Fruit fly (Drosophila melanogaster) whole organism, embryonic: ENCODE measurements around the gene CG32488.
A peak's percentile ranks its signal among the peaks of the same experiment; 100 is the strongest.

Source experiments
- Bgb ChIP-seq: fragments of 200-800 bp; sonication (Bioruptor generic); IDR thresholded peaks from 2 replicates; pipeline ENCODE4 v1.3.6; 2022; ENCODE audit warnings: missing biosample characterization, missing genetic modification characterization; ENCODE audit not compliant: partially characterized antibody
- CG10321 ChIP-seq: fragments of 200-800 bp; sonication (Bioruptor generic); IDR thresholded peaks from 2 replicates; pipeline ENCODE4 v1.3.6; 2022; ENCODE audit warnings: missing biosample characterization, missing genetic modification characterization
- CG11560 ChIP-seq: fragments of 200-800 bp; sonication (Bioruptor generic); IDR thresholded peaks from 3 replicates; pipeline ENCODE4 v1.3.6; 2022; ENCODE audit warnings: missing biosample characterization, missing genetic modification characterization
- CG11696 ChIP-seq: fragments of 200-800 bp; sonication (Bioruptor generic); IDR thresholded peaks from 2 replicates; pipeline ENCODE4 v1.3.6; 2022; ENCODE audit warnings: missing biosample characterization, missing genetic modification characterization
- CG13287 ChIP-seq: fragments of 200-800 bp; sonication (Bioruptor generic); IDR thresholded peaks from 2 replicates; pipeline ENCODE4 v1.3.6; 2022; ENCODE audit warnings: missing biosample characterization, missing genetic modification characterization; ENCODE audit not compliant: partially characterized antibody
- CG14050 ChIP-seq: fragments of 200-800 bp; sonication (Bioruptor generic); IDR thresholded peaks from 3 replicates; pipeline ENCODE4 v1.3.6; 2022; ENCODE audit warnings: missing biosample characterization, missing genetic modification characterization
- CG15011 ChIP-seq: fragments of 200-800 bp; sonication (Bioruptor generic); optimal IDR thresholded peaks from 3 replicates; lab custom pipeline; 2018; ENCODE audit warnings: missing biosample characterization, mild to moderate bottlenecking, missing genetic modification characterization
- CG1529 ChIP-seq: fragments of 200-800 bp; sonication (Bioruptor generic); optimal IDR thresholded peaks from 3 replicates; lab custom pipeline; 2018; ENCODE audit warnings: missing biosample characterization, missing genetic modification characterization
- CG16863 ChIP-seq: fragments of 200-800 bp; sonication (Bioruptor generic); optimal IDR thresholded peaks from 3 replicates; lab custom pipeline; 2016; ENCODE audit warnings: missing biosample characterization, missing genetic modification characterization
- CG17359 ChIP-seq: fragments of 200-800 bp; sonication (Bioruptor generic); optimal IDR thresholded peaks from 3 replicates; lab custom pipeline; 2018; ENCODE audit warnings: missing biosample characterization, mild to moderate bottlenecking, missing genetic modification characterization, moderate library complexity
- CG2120 ChIP-seq: fragments of 200-800 bp; sonication (Bioruptor generic); optimal IDR thresholded peaks from 3 replicates; lab custom pipeline; 2016; ENCODE audit warnings: missing biosample characterization, missing genetic modification characterization
- CG2678 ChIP-seq: fragments of 200-800 bp; sonication (Bioruptor generic); optimal IDR thresholded peaks from 3 replicates; lab custom pipeline; 2019; ENCODE audit warnings: missing biosample characterization, mild to moderate bottlenecking, missing genetic modification characterization, moderate library complexity
- CG2875 ChIP-seq: fragments of 200-800 bp; sonication (Bioruptor generic); optimal IDR thresholded peaks from 2 replicates; lab custom pipeline; 2017; ENCODE audit warnings: missing biosample characterization, mild to moderate bottlenecking, missing genetic modification characterization, missing genetic modification reagents
- CG2889 ChIP-seq: fragments of 200-800 bp; sonication (Bioruptor generic); IDR thresholded peaks from 3 replicates; pipeline ENCODE4 v1.3.6; 2022; ENCODE audit warnings: missing biosample characterization, missing genetic modification characterization
- CG31365 ChIP-seq: fragments of 200-800 bp; sonication (Bioruptor generic); optimal IDR thresholded peaks from 2 replicates; lab custom pipeline; 2018; ENCODE audit warnings: missing biosample characterization, mild to moderate bottlenecking, missing genetic modification characterization
- CG31388 ChIP-seq: fragments of 200-800 bp; sonication (Bioruptor generic); optimal IDR thresholded peaks from 2 replicates; lab custom pipeline; 2016; ENCODE audit warnings: missing biosample characterization, missing genetic modification characterization
- CG6791 ChIP-seq: fragments of 200-800 bp; sonication (Bioruptor generic); IDR thresholded peaks from 3 replicates; pipeline ENCODE4 v1.3.6; 2022; ENCODE audit warnings: missing biosample characterization, missing genetic modification characterization; ENCODE audit not compliant: partially characterized antibody
- CG7271 ChIP-seq: fragments of 200-800 bp; sonication (Bioruptor generic); optimal IDR thresholded peaks from 2 replicates; lab custom pipeline; 2018; ENCODE audit warnings: missing biosample characterization, mild to moderate bottlenecking, missing genetic modification characterization, moderate library complexity
- CG9932 ChIP-seq: fragments of 200-800 bp; sonication (Bioruptor generic); IDR thresholded peaks from 2 replicates; pipeline ENCODE4 v1.3.6; 2022; ENCODE audit warnings: missing biosample characterization, missing genetic modification characterization
- Chrac-16 ChIP-seq: fragments of 200-800 bp; sonication (Bioruptor generic); optimal IDR thresholded peaks from 3 replicates; lab custom pipeline; 2016; ENCODE audit warnings: missing biosample characterization, missing genetic modification characterization
- Dad ChIP-seq: fragments of 200-800 bp; sonication (Bioruptor generic); optimal IDR thresholded peaks from 3 replicates; lab custom pipeline; 2016; ENCODE audit warnings: missing biosample characterization, missing genetic modification characterization
- Dref ChIP-seq: fragments of 200-800 bp; sonication (Bioruptor generic); IDR thresholded peaks from 2 replicates; pipeline ENCODE4 v1.3.6; 2022; ENCODE audit warnings: missing biosample characterization, missing genetic modification characterization
- HLH54F ChIP-seq: fragments of 200-800 bp; sonication (Bioruptor generic); optimal IDR thresholded peaks from 3 replicates; lab custom pipeline; 2016; ENCODE audit warnings: missing biosample characterization, missing genetic modification characterization
- Hmr ChIP-seq: fragments of 200-800 bp; sonication (Bioruptor generic); optimal IDR thresholded peaks from 3 replicates; lab custom pipeline; 2017; ENCODE audit warnings: mild to moderate bottlenecking, missing biosample characterization, missing genetic modification reagents, missing genetic modification characterization
- NK7.1 ChIP-seq: fragments of 200-800 bp; sonication (Bioruptor generic); optimal IDR thresholded peaks from 3 replicates; lab custom pipeline; 2016; ENCODE audit warnings: missing biosample characterization, missing genetic modification characterization
- Sox100B ChIP-seq: fragments of 200-800 bp; sonication (Bioruptor generic); optimal IDR thresholded peaks from 3 replicates; lab custom pipeline; 2018; ENCODE audit warnings: missing biosample characterization, mild to moderate bottlenecking, missing genetic modification characterization
- chif ChIP-seq, 2 experiments: fragments of 200-800 bp; sonication (Bioruptor generic); optimal IDR thresholded peaks; 3 replicates each; lab custom pipeline; 2016; ENCODE audit warnings: missing biosample characterization in 2 of 2, missing genetic modification characterization in 2 of 2
- dpn ChIP-seq, 2 experiments: fragments of 200-800 bp; sonication (Bioruptor generic); optimal IDR thresholded peaks; 3 replicates each; lab custom pipeline; 2016; ENCODE audit warnings: missing biosample characterization in 2 of 2, missing genetic modification characterization in 2 of 2
- fru ChIP-seq: fragments of >200 bp; optimal IDR thresholded peaks from 2 replicates; lab custom pipeline; 2017
- gem ChIP-seq: fragments of 200-800 bp; sonication (Bioruptor generic); optimal IDR thresholded peaks from 2 replicates; lab custom pipeline; 2019; ENCODE audit warnings: missing biosample characterization, mild to moderate bottlenecking, missing genetic modification characterization, moderate library complexity
- gfzf ChIP-seq: fragments of 200-800 bp; sonication (Bioruptor generic); optimal IDR thresholded peaks from 2 replicates; lab custom pipeline; 2016; ENCODE audit warnings: missing biosample characterization, mild to moderate bottlenecking, missing genetic modification characterization, moderate library complexity
- h ChIP-seq: fragments of >200 bp; optimal IDR thresholded peaks from 2 replicates; lab custom pipeline; 2017
- hkb ChIP-seq, 2 experiments: fragments of 200-800 bp in 1 of 2; fragments of >200 bp in 1 of 2; sonication (Bioruptor generic) in 1 of 2; IDR thresholded peaks in 1 of 2; optimal IDR thresholded peaks in 1 of 2; 2 replicates each; pipeline versions ENCODE4 v1.3.6 to Lab custom; 2017 to 2022; ENCODE audit warnings: missing biosample characterization in 1 of 2, missing genetic modification characterization in 1 of 2
- lola ChIP-seq, 3 experiments: fragments of >200 bp in 2 of 3; fragments of 200-800 bp in 1 of 3; sonication (Bioruptor generic) in 1 of 3; optimal IDR thresholded peaks; 2 replicates each; lab custom pipeline; 2017 to 2019; ENCODE audit warnings: missing biosample characterization in 3 of 3, missing genetic modification characterization in 3 of 3, mild to moderate bottlenecking in 1 of 3, moderate library complexity in 1 of 3
- luna ChIP-seq: fragments of 200-800 bp; sonication (Bioruptor generic); optimal IDR thresholded peaks from 2 replicates; lab custom pipeline; 2016; ENCODE audit warnings: missing biosample characterization, missing genetic modification characterization
- pan ChIP-seq, 4 experiments: fragments of >200 bp in 3 of 4; fragments of 200-800 bp in 1 of 4; sonication (Bioruptor generic) in 1 of 4; optimal IDR thresholded peaks in 3 of 4; IDR thresholded peaks in 1 of 4; 2 replicates each; pipeline versions ENCODE4 v1.3.6 to Lab custom; 2017 to 2022; ENCODE audit warnings: missing biosample characterization in 2 of 4, missing genetic modification characterization in 2 of 4, mixed read lengths in 1 of 4
- pb ChIP-seq: fragments of 200-800 bp; sonication (Bioruptor generic); optimal IDR thresholded peaks from 3 replicates; lab custom pipeline; 2016; ENCODE audit warnings: missing biosample characterization, missing genetic modification characterization
- schlank ChIP-seq: fragments of 200-800 bp; sonication (Bioruptor generic); optimal IDR thresholded peaks from 2 replicates; lab custom pipeline; 2018; ENCODE audit warnings: missing biosample characterization, mild to moderate bottlenecking, missing genetic modification characterization
- scrt ChIP-seq: fragments of 200-800 bp; sonication (Bioruptor generic); optimal IDR thresholded peaks from 2 replicates; lab custom pipeline; 2018; ENCODE audit warnings: missing biosample characterization, mild to moderate bottlenecking, missing genetic modification characterization, moderate library complexity
- seq ChIP-seq: fragments of 200-800 bp; sonication (Bioruptor generic); IDR thresholded peaks from 2 replicates; pipeline ENCODE4 v1.3.6; 2022; ENCODE audit warnings: missing biosample characterization, missing genetic modification characterization
- sim ChIP-seq: fragments of 200-800 bp; sonication (Bioruptor generic); IDR thresholded peaks from 2 replicates; pipeline ENCODE4 v1.3.6; 2022; ENCODE audit warnings: missing biosample characterization, missing genetic modification characterization
- tgo ChIP-seq: fragments of 200-800 bp; sonication (Bioruptor generic); IDR thresholded peaks from 3 replicates; pipeline ENCODE4 v1.3.6; 2022; ENCODE audit warnings: missing biosample characterization, missing genetic modification characterization
- wek ChIP-seq: fragments of 200-800 bp; sonication (Bioruptor generic); optimal IDR thresholded peaks from 3 replicates; lab custom pipeline; 2018; ENCODE audit warnings: missing biosample characterization, mild to moderate bottlenecking, missing genetic modification characterization, moderate library complexity
- zf30C ChIP-seq: fragments of 200-800 bp; sonication (Bioruptor generic); optimal IDR thresholded peaks from 3 replicates; lab custom pipeline; 2018; ENCODE audit warnings: missing biosample characterization, mild to moderate bottlenecking, missing genetic modification characterization

CG32488 gene

dm6 chr3L:3015969-3016368 is at the start of gene CG32488:
CG32488 (minus strand) TSS chr3L:3016069.
- TF ChIP-seq Dad (GFP tag; lab: Kevin White, UChicago): no peak
- no peak for TF ChIP-seq CG11696 (GFP tag; lab: Robert Waterston, UW)
- no peak for TF ChIP-seq scrt (GFP tag; lab: Kevin White, UChicago)

- TF ChIP-seq CG10321: peak; percentile 54; the same call in 1 of the 2 replicates
Observed at dm6 chr3L:3061069-3061468, 45.2 kb upstream of the CG32488 start.

dm6 chr3L:3060054-3060979 is 44.4 kb upstream of the CG32488 start:
- TF ChIP-seq Sox100B (GFP tag; lab: Kevin White, UChicago): peak; percentile 95
- peak; percentile 99 for TF ChIP-seq Hmr (GFP tag; lab: Kevin White, UChicago)
- TF ChIP-seq CG15011 (GFP tag; lab: Kevin White, UChicago): peak; percentile 97
- TF ChIP-seq hkb (optimal IDR thresholded peaks at IDR 0.05; lab: Kevin White, UChicago): no peak
- TF ChIP-seq hkb (GFP tag; IDR thresholded peaks at IDR 0.05; lab: Robert Waterston, UW): peak; percentile 99
- peak; percentile 96 for TF ChIP-seq CG1529
- TF ChIP-seq luna: peak; percentile 97
- no peak; the same call in 1 of the 2 replicates for TF ChIP-seq CG13287
- peak; percentile 98 for TF ChIP-seq schlank (tag; lab: Kevin White, UChicago)
- TF ChIP-seq lola (GFP tag; optimal IDR thresholded peaks at IDR 0.05; lab: Kevin White, UChicago): peak in 1 of 3 experiments; percentile 93
- peak; percentile 97 for TF ChIP-seq CG2875 (GFP tag; lab: Kevin White, UChicago)
- TF ChIP-seq CG2678 (tag; lab: Kevin White, UChicago): peak; percentile 98
- TF ChIP-seq Chrac-16 (GFP tag; lab: Kevin White, UChicago): peak; percentile 99
- peak; percentile 85 for TF ChIP-seq CG7271
- peak; percentile 98 for TF ChIP-seq gem (tag; lab: Kevin White, UChicago)
- peak; percentile 99 for TF ChIP-seq tgo (GFP tag; lab: Robert Waterston, UW)
- TF ChIP-seq seq (GFP tag; lab: Robert Waterston, UW): peak; percentile 99
- no peak for TF ChIP-seq pan (optimal IDR thresholded peaks at IDR 0.05; lab: Kevin White, UChicago)
- TF ChIP-seq pan (GFP tag; optimal IDR thresholded peaks at IDR 0.05 in 1 of 2, IDR thresholded peaks at IDR 0.05 in 1 of 2): peak in 1 of 2 experiments; percentile 100
- peak; percentile 97 for TF ChIP-seq CG31388 (GFP tag; lab: Kevin White, UChicago)
- peak; percentile 53 for TF ChIP-seq Dref (GFP tag; lab: Robert Waterston, UW)
- peak; percentile 14 for TF ChIP-seq gfzf (GFP tag; lab: Kevin White, UChicago)
- TF ChIP-seq CG2120 (GFP tag; lab: Kevin White, UChicago): peak; percentile 99
- TF ChIP-seq wek (GFP tag; lab: Kevin White, UChicago): peak; percentile 93
- TF ChIP-seq CG17359: peak; percentile 99
- TF ChIP-seq HLH54F (GFP tag; lab: Kevin White, UChicago): peak; percentile 99
- TF ChIP-seq chif (GFP tag; optimal IDR thresholded peaks at IDR 0.05; lab: Kevin White, UChicago): peak; percentile 99
- TF ChIP-seq h: no peak
- no peak for TF ChIP-seq fru (lab: Kevin White, UChicago)
- peak; percentile 98 for TF ChIP-seq pb (GFP tag; lab: Kevin White, UChicago)
- TF ChIP-seq sim (GFP tag; lab: Robert Waterston, UW): peak; percentile 97
- peak; percentile 98 for TF ChIP-seq NK7.1
- TF ChIP-seq CG6791 (GFP tag; lab: Robert Waterston, UW): no peak
- peak; percentile 91 for TF ChIP-seq CG31365
- TF ChIP-seq CG2889 (GFP tag; lab: Robert Waterston, UW): peak; percentile 99
- TF ChIP-seq Bgb (GFP tag; lab: Robert Waterston, UW): no peak
- TF ChIP-seq CG9932 (GFP tag; lab: Robert Waterston, UW): peak; percentile 99
- TF ChIP-seq zf30C (GFP tag; lab: Kevin White, UChicago): no peak
- TF ChIP-seq CG11560 (tag; lab: Robert Waterston, UW): peak; percentile 93
- TF ChIP-seq dpn (GFP tag; optimal IDR thresholded peaks at IDR 0.05; lab: Kevin White, UChicago): peak; percentile 99
- TF ChIP-seq CG14050: peak; percentile 99
- peak; percentile 98 for TF ChIP-seq CG16863
